Worm (Caenorhabditis elegans) whole organism, early embryonic: ENCODE results near the gene dpyd-1.

Source experiments
- F13C5.2 ChIP-seq: sonication (generic microtip); optimal IDR thresholded peaks from 2 replicates; lab custom pipeline; 2017; ENCODE audit warnings: mild to moderate bottlenecking, missing genetic modification characterization, inconsistent platforms, missing compliant biosample characterization
- aly-1 ChIP-seq: sonication (generic microtip); optimal IDR thresholded peaks from 2 replicates; lab custom pipeline; 2016; ENCODE audit warnings: missing genetic modification characterization, missing compliant biosample characterization
- ama-1 ChIP-seq: fragments of 150-350 bp; optimal IDR thresholded peaks from 2 replicates; lab custom pipeline; 2014
- ceh-13 ChIP-seq: fragments of 200-800 bp; sonication (Bioruptor generic); optimal IDR thresholded peaks from 2 replicates; lab custom pipeline; 2018; ENCODE audit warnings: mild to moderate bottlenecking, missing genetic modification characterization, missing compliant biosample characterization
- ceh-36 ChIP-seq: sonication (generic microtip); optimal IDR thresholded peaks from 2 replicates; lab custom pipeline; 2016; ENCODE audit warnings: missing genetic modification characterization, inconsistent platforms, missing compliant biosample characterization
- ets-7 ChIP-seq: sonication (generic microtip); optimal IDR thresholded peaks from 2 replicates; lab custom pipeline; 2016; ENCODE audit warnings: missing genotype, missing genetic modification characterization, missing compliant biosample characterization
- flt-1 ChIP-seq: fragments of 200-800 bp; sonication (Bioruptor generic); IDR thresholded peaks from 2 replicates; pipeline ENCODE4 v1.3.6; 2022; ENCODE audit warnings: missing genetic modification characterization, missing compliant biosample characterization
- hmbx-1 ChIP-seq: sonication (generic microtip); optimal IDR thresholded peaks from 2 replicates; lab custom pipeline; 2016; ENCODE audit warnings: mild to moderate bottlenecking, missing genetic modification characterization, missing compliant biosample characterization
- hmg-4 ChIP-seq: fragments of 200-800 bp; sonication (Bioruptor generic); optimal IDR thresholded peaks from 2 replicates; lab custom pipeline; 2018; ENCODE audit warnings: mild to moderate bottlenecking, missing genetic modification characterization, missing compliant biosample characterization
- hnd-1 ChIP-seq: sonication (generic microtip); optimal IDR thresholded peaks from 2 replicates; lab custom pipeline; 2016; ENCODE audit warnings: missing genetic modification characterization, missing compliant biosample characterization
- scrt-1 ChIP-seq: fragments of 200-800 bp; sonication (Bioruptor generic); IDR thresholded peaks from 2 replicates; pipeline ENCODE4 v1.3.6; 2022; ENCODE audit warnings: missing genetic modification characterization, missing compliant biosample characterization
- tbx-11 ChIP-seq: fragments of 200-800 bp; sonication (Bioruptor generic); IDR thresholded peaks from 2 replicates; pipeline ENCODE4 v1.3.6; 2022; ENCODE audit warnings: missing genetic modification characterization, missing compliant biosample characterization
- tbx-37 ChIP-seq: fragments of 200-800 bp; sonication (Bioruptor generic); conservative IDR thresholded peaks from 2 replicates; pipeline ENCODE4 v1.3.6; 2022; ENCODE audit warnings: missing genetic modification reagents, missing genetic modification characterization, missing compliant biosample characterization
- tra-4 ChIP-seq: sonication (generic microtip); optimal IDR thresholded peaks from 2 replicates; lab custom pipeline; 2017; ENCODE audit warnings: missing genetic modification characterization, missing compliant biosample characterization

DNA sequence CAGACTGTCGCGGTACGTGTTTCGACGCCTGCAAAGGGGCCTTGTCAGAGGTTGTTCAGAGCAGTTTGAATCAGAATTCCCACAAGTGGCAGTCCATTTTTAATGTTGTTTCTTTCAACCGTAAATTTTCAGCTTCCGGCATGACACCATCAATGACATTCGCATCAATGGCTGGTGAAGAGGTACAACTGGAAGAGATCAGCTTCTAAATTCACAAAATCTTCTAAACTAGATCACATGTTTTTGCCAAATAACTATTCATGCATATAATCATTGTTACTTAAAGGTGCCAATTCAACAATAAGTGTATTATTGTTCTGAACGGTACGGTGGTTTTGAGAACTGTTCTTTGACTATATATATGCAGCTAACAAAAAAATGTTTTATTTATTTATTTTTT, 20.3 kb upstream of the dpyd-1 start:
- TF ChIP-seq flt-1 (no peak), F13C5.2 (tag; lab: Kevin White, UChicago) (no peak), ama-1 (lab: Kevin White, UChicago) (no peak), ceh-36 (tag; lab: Kevin White, UChicago) (no peak), aly-1 (tag; lab: Kevin White, UChicago) (no peak), ceh-13 (GFP tag; lab: Kevin White, UChicago) (no peak), hnd-1 (tag; lab: Kevin White, UChicago) (no peak), ets-7 (no peak), hmg-4 (no peak), hmbx-1 (tag; lab: Kevin White, UChicago) (no peak), tbx-11 (GFP tag; lab: Robert Waterston, UW) (no peak), tra-4 (tag; lab: Kevin White, UChicago) (no peak), tbx-37 (GFP tag; lab: Robert Waterston, UW) (no peak), scrt-1 (no peak)
